Worm (Caenorhabditis elegans): Measurements from ENCODE around the gene rabr-1.

rabr-1 gene

DNA sequence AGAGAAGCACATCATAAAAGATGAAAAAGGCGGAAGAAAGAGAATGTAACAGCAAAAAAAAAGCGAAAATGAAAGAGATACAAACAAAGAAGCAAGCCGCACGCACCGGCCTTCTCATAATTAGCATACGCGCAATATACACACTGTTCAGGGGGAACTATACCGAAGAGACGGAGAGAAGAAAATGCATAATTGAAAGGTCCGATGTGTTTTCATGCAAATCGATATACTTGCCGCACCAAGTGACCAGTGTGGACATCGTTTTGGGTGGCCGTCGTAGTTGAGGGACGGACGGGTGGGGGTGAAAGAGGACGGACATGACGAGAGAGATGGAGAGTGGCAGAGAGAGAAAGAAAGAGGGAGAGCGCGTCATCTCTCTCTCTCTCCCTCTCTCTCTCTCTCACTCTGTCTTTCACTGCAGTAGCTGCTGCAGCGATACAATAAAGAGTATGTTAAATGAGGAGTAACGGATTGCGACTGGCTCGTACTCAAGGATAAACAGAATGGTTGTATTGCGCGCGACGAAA lies 40.3 kb downstream of the rabr-1 start (continued):
- TF ChIP-seq sdz-12 (GFP tag; optimal IDR thresholded peaks at IDR 0.05) (no peak), lsy-2 (tag; optimal IDR thresholded peaks at IDR 0.05) (peak; percentile 72 to 78), ceh-28 (tag; optimal IDR thresholded peaks at IDR 0.05) (peak; percentile 60), mxl-2 (GFP tag; conservative IDR thresholded peaks at IDR 0.05) (no peak), egl-43 (GFP tag; IDR thresholded peaks at IDR 0.05) (peak; percentile 76), nhr-111 (GFP tag; optimal IDR thresholded peaks at IDR 0.05) (no peak), R02D3.7 (tag; optimal IDR thresholded peaks at IDR 0.05) (no peak), arid-1 (GFP tag; conservative IDR thresholded peaks at IDR 0.05) (no peak), ztf-11 (tag; optimal IDR thresholded peaks at IDR 0.05) (no peak), lin-39 (tag; optimal IDR thresholded peaks at IDR 0.05) (no peak), hmg-1.1 (GFP tag; IDR thresholded peaks at IDR 0.05) (peak; percentile 77), D1046.2 (GFP tag; IDR thresholded peaks at IDR 0.05) (no peak), dve-1 (tag; optimal IDR thresholded peaks at IDR 0.05; ENCODE audit: insufficient read depth) (peak; percentile 69), mxl-3 (GFP tag; optimal IDR thresholded peaks at IDR 0.05) (peak; percentile 51), rbr-2 (tag; optimal IDR thresholded peaks at IDR 0.05) (peak; percentile 85), php-3 (GFP tag; IDR thresholded peaks at IDR 0.05) (no peak)

DNA sequence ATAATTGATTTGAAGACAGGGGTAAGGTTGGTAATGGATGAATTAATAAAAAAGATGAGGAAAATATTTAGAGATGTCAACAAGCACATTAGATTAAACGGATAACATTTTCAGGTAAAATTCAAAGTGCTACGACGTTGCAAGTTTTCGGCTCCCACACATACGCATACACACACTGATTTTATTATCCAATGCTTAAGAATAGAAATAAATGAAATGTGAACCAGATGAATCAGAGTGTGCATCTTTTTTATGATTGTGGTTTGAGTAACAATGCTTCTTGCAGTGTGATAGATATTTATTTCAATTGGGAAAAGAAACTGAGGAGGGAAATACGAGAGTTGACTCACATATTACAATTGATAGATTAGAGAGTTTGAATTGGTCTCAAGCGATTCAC lies 42.7 kb downstream of the rabr-1 start:
- TF ChIP-seq set-16 (GFP tag; IDR thresholded peaks at IDR 0.05) (no peak), aha-1 (tag) (peak; percentile 26)

DNA sequence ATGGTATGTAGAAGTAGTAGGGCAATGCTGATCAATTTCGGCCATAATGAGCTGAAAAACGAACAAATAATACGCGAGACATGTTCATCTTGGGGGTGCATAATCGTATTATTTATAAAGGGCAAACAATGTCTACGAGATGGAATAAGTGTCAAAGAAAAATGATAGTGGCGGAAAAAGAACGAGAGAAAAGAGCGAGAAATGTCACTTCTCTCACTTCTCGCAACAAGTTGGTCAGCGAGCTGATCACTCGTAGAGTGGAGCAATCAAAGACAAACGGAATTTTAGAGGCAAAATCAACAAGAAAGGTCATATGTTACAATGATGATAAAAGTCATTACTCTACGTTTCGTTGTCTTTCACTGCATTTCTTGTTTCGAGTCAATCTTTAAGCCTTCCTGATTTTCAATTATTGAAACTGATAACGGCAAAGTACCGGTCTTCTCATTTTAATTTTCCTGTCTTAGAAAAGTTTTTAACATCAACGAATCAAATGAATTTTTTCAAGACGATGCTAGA lies 45.1 kb downstream of the rabr-1 start, which contains the start of gene F52H2.3:
Gene F52H2.3, minus strand, starts transcription at position 51 of the 519 bp plus-strand sequence.
- TF ChIP-seq Y5F2A.4 (GFP tag; optimal IDR thresholded peaks at IDR 0.05) (no peak), nhr-25 (tag; optimal IDR thresholded peaks at IDR 0.05; ENCODE audit: borderline replicate concordance, insufficient read depth) (no peak), tag-97 (GFP tag; IDR thresholded peaks at IDR 0.05) (no peak), T26A8.4 (GFP tag; IDR thresholded peaks at IDR 0.05) (no peak), nhr-48 (tag; optimal IDR thresholded peaks at IDR 0.05) (no peak), spr-1 (tag; optimal IDR thresholded peaks at IDR 0.05) (no peak), snpc-1.2 (GFP tag; IDR thresholded peaks at IDR 0.05) (no peak), unc-62 (GFP tag; optimal IDR thresholded peaks at IDR 0.05 in 1 of 2) (peak in 1 of 2 experiments; percentile 89), unc-62 (tag; optimal IDR thresholded peaks at IDR 0.05) (no peak), vab-7 (GFP tag; IDR thresholded peaks at IDR 0.05) (no peak), mdt-29 (GFP tag; IDR thresholded peaks at IDR 0.05) (no peak), egl-27 (tag; optimal IDR thresholded peaks at IDR 0.05) (no peak), mdl-1 (tag; optimal IDR thresholded peaks at IDR 0.05) (peak in 1 of 2 experiments; percentile 5), lir-3 (tag; optimal IDR thresholded peaks at IDR 0.05) (no peak), ZK546.5 (tag; optimal IDR thresholded peaks at IDR 0.05) (no peak), aha-1 (tag) (no peak), nhr-10 (tag; optimal IDR thresholded peaks at IDR 0.05) (peak; percentile 5), aly-2 (tag; optimal IDR thresholded peaks at IDR 0.05) (no peak), nhr-11 (tag; optimal IDR thresholded peaks at IDR 0.05) (no peak), nhr-77 (tag; optimal IDR thresholded peaks at IDR 0.05) (peak; percentile 53), pqm-1 (tag; optimal IDR thresholded peaks at IDR 0.05) (peak; percentile 3), hlh-30 (tag; optimal IDR thresholded peaks at IDR 0.05; ENCODE audit: insufficient read depth) (peak; percentile 42), lin-38 (GFP tag; IDR thresholded peaks at IDR 0.05) (no peak), F49E8.2 (tag; optimal IDR thresholded peaks at IDR 0.05; ENCODE audit: borderline replicate concordance) (no peak), F44E2.7 (GFP tag; IDR thresholded peaks at IDR 0.05) (no peak), tra-1 (GFP tag; IDR thresholded peaks at IDR 0.05) (0 out of 2 replicates have a peak, but pooled peaks have one; percentile 34), daf-8 (GFP tag; IDR thresholded peaks at IDR 0.05) (no peak), Y75B8A.6 (GFP tag; IDR thresholded peaks at IDR 0.05) (no peak), ZK337.2 (GFP tag; IDR thresholded peaks at IDR 0.05) (no peak), zip-2 (tag; optimal IDR thresholded peaks at IDR 0.05) (no peak), gei-8 (GFP tag; optimal IDR thresholded peaks at IDR 0.05) (no peak), ceh-32 (tag; optimal IDR thresholded peaks at IDR 0.05; ENCODE audit: poor library complexity) (no peak)
